ENCODE assay signal across 1 fruit fly cellular context in genomic region chr3L:11120419-11120958, dm6.
A peak's percentile ranks its signal among the peaks of the same experiment; 100 is the strongest.
TF ChIP-seq lines count a peak whose summit lies in the region.

TSS of gene FoxK (minus strand) at chr3L:11120783.
TSS of gene mRpL2 (plus strand) at chr3L:11120847.

TF ChIP-seq in whole organism, embryonic, 481 proteins besides CTCF, POLR2A, EP300 and RAD21 (continued from another document):
- TF ChIP-seq CG3281 (GFP tag; optimal IDR thresholded peaks at IDR 0.05; lab: Kevin White, UChicago), result peak; percentile 5
- no peak for TF ChIP-seq stc (GFP tag; IDR thresholded peaks at IDR 0.05; lab: Robert Waterston, UW)
- TF ChIP-seq CG17829 (tag; optimal IDR thresholded peaks at IDR 0.05; lab: Kevin White, UChicago), result peak; percentile 25
- no peak for TF ChIP-seq CG15073 (GFP tag; optimal IDR thresholded peaks at IDR 0.05; lab: Kevin White, UChicago)
- peak; percentile 97 for TF ChIP-seq nom (GFP tag; optimal IDR thresholded peaks at IDR 0.05; lab: Kevin White, UChicago)
- peak; percentile 48 for TF ChIP-seq gfzf (GFP tag; optimal IDR thresholded peaks at IDR 0.05; lab: Kevin White, UChicago)
- no peak for TF ChIP-seq Mad (GFP tag; optimal IDR thresholded peaks at IDR 0.05; lab: Kevin White, UChicago)
- peak; percentile 26 for TF ChIP-seq cg (GFP tag; optimal IDR thresholded peaks at IDR 0.05; lab: Kevin White, UChicago)
- TF ChIP-seq zfh1 (GFP tag; IDR thresholded peaks at IDR 0.05; lab: Robert Waterston, UW), result peak; percentile 31; the same call in 1 of the 3 replicates
- TF ChIP-seq chm (GFP tag; IDR thresholded peaks at IDR 0.05; lab: Robert Waterston, UW), result 0 out of 2 replicates have a peak, but pooled peaks have one; percentile 4
- no peak for TF ChIP-seq otp (GFP tag; IDR thresholded peaks at IDR 0.05; lab: Robert Waterston, UW)
- TF ChIP-seq CG2120 (GFP tag; optimal IDR thresholded peaks at IDR 0.05; lab: Kevin White, UChicago), result peak; percentile 40
- peak; percentile 16 for TF ChIP-seq lov (optimal IDR thresholded peaks at IDR 0.05; lab: Kevin White, UChicago)
- no peak for TF ChIP-seq lov (GFP tag; IDR thresholded peaks at IDR 0.05; lab: Robert Waterston, UW)
- peak; percentile 40 for TF ChIP-seq CG18011 (GFP tag; optimal IDR thresholded peaks at IDR 0.05; lab: Kevin White, UChicago)
- TF ChIP-seq bbx (GFP tag; IDR thresholded peaks at IDR 0.05; lab: Robert Waterston, UW; ENCODE audit: partially characterized antibody), result peak; percentile 56
- TF ChIP-seq sqz (GFP tag; optimal IDR thresholded peaks at IDR 0.05; lab: Kevin White, UChicago), result peak; percentile 83
- peak in 1 of 2 experiments; percentile 38 for TF ChIP-seq insv (GFP tag; optimal IDR thresholded peaks at IDR 0.05; lab: Kevin White, UChicago)
- no peak for TF ChIP-seq CG8290 (GFP tag; optimal IDR thresholded peaks at IDR 0.05; lab: Kevin White, UChicago)
- peak in 1 of 2 experiments; percentile 60 for TF ChIP-seq CG8290 (tag; optimal IDR thresholded peaks at IDR 0.05; lab: Kevin White, UChicago)
- peak; percentile 47 for TF ChIP-seq BEAF-32 (GFP tag; optimal IDR thresholded peaks at IDR 0.05; lab: Kevin White, UChicago)
- TF ChIP-seq wor (GFP tag; IDR thresholded peaks at IDR 0.05; lab: Robert Waterston, UW), result no peak
- TF ChIP-seq CG9797 (GFP tag; optimal IDR thresholded peaks at IDR 0.05; lab: Kevin White, UChicago), result peak; percentile 54
- TF ChIP-seq CG33213 (GFP tag; optimal IDR thresholded peaks at IDR 0.05; lab: Kevin White, UChicago), result peak; percentile 10
- 0 out of 2 replicates have a peak, but pooled peaks have one; percentile 29 for TF ChIP-seq CG42726 (GFP tag; IDR thresholded peaks at IDR 0.05; lab: Robert Waterston, UW; ENCODE audit: partially characterized antibody)
TF ChIP-seq in whole organism, embryonic: peak in this region for 104.
